Worm (Caenorhabditis elegans): ENCODE data around the gene Y57A10A.29.
"Not testable (repeated sequence)": the region's sequence is repeated elsewhere in the genome, so short reads cannot be mapped to it uniquely, and the experiment has no call there.

Y57A10A.29 gene

DNA sequence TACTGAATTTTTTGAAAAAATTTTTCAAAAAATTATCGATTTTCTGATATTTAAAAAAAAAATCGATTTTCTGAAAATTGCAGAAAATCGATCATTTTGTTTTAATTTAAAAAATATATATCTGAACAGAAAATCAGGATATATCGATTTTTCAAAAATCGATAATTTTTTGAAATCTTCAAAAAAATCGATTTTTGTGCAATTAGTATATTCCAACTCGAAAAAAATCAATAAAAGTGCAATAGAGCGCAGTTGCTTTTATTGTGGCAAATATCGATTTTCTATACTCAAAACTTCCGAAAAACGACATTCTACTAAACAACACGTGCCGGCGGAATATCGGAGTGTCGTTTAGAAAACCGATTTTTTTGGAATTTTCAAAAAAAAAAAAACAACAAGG lies 21.3 kb downstream of the Y57A10A.29 start:
- no peak for TF ChIP-seq sea-1 (GFP tag; conservative IDR thresholded peaks at IDR 0.05)
- TF ChIP-seq aly-1 (tag; optimal IDR thresholded peaks at IDR 0.05): no peak

DNA sequence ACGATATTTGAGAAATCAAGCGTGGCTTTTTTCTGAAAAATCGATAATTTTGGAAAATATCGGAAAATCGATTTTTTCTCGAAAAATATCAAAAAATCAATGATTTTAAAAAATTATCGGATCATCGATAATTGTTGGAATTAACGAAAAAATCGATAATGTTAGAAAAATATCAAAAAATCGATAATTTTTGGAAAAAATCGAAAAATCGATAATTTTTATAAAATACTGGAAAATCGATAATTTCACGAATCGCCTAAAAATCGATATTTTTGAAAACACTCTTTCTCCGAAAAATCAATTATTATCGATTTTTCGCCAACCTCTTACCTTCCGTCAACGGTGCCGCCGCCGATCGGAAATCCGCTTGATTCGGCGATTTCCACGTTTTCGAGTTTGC lies 21.9 kb downstream of the Y57A10A.29 start:
- TF ChIP-seq hmbx-1 (tag; optimal IDR thresholded peaks at IDR 0.05): no peak
- TF ChIP-seq B0310.2 (tag; optimal IDR thresholded peaks at IDR 0.05): no peak
- TF ChIP-seq ceh-13 (GFP tag; optimal IDR thresholded peaks at IDR 0.05): no peak
- TF ChIP-seq tbx-37 (GFP tag; conservative IDR thresholded peaks at IDR 0.05): no peak
- no peak for TF ChIP-seq tra-4 (tag; optimal IDR thresholded peaks at IDR 0.05)
- no peak for TF ChIP-seq hnd-1 (tag; optimal IDR thresholded peaks at IDR 0.05)
- TF ChIP-seq ets-7 (tag; optimal IDR thresholded peaks at IDR 0.05): no peak
- no peak for TF ChIP-seq pes-1 (GFP tag; IDR thresholded peaks at IDR 0.05)
- TF ChIP-seq flt-1 (GFP tag; IDR thresholded peaks at IDR 0.05): no peak

ce11 chrII:12302354-12302753 lies 23.0 kb downstream of the Y57A10A.29 start, which contains the start of gene C50E10.1:
C50E10.1 (minus strand) TSS chrII:12302454.
- TF ChIP-seq ama-1 (optimal IDR thresholded peaks at IDR 0.05) (no peak), B0310.2 (tag; optimal IDR thresholded peaks at IDR 0.05) (no peak), hmbx-1 (tag; optimal IDR thresholded peaks at IDR 0.05) (no peak), ets-7 (tag; optimal IDR thresholded peaks at IDR 0.05) (no peak), ceh-13 (GFP tag; optimal IDR thresholded peaks at IDR 0.05) (no peak), ceh-36 (tag; optimal IDR thresholded peaks at IDR 0.05) (no peak), aly-1 (tag; optimal IDR thresholded peaks at IDR 0.05) (no peak), scrt-1 (GFP tag; IDR thresholded peaks at IDR 0.05) (no peak), tbx-11 (GFP tag; IDR thresholded peaks at IDR 0.05) (no peak), pes-1 (GFP tag; IDR thresholded peaks at IDR 0.05) (no peak)

- TF ChIP-seq ets-7 (tag; optimal IDR thresholded peaks at IDR 0.05): no peak
- TF ChIP-seq flt-1 (GFP tag; IDR thresholded peaks at IDR 0.05): no peak
- TF ChIP-seq hmg-4 (GFP tag; optimal IDR thresholded peaks at IDR 0.05): no peak
- TF ChIP-seq hnd-1 (tag; optimal IDR thresholded peaks at IDR 0.05): no peak
- TF ChIP-seq B0310.2 (tag; optimal IDR thresholded peaks at IDR 0.05): no peak
These were observed 23.8 kb downstream of the Y57A10A.29 start, which contains the start of gene sre-50 for ce11 chrII:12303142-12303541. sre-50 (plus strand) TSS chrII:12303525.

DNA sequence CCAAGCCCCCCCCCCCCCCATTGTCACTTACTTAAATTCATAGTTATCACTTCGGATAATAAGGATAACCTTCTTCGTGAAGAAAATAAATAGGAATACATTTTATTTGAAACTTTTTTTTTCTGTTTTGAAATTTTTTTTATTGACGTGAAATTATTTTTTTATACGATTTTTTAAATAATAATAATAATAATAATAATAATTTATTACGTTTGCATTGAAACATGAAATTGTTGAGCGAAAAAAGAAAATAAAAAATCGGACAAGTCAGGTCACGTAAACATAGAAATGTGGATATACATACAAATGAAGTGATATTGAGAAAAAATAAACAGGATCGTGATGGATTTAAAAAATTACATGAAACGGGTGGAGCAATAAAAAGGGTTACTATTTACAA lies 30.3 kb downstream of the Y57A10A.29 start, which contains the start of gene C50E10.2:
Gene C50E10.2, minus strand, starts transcription at position 101 of the 400 bp plus-strand sequence.
- no peak for TF ChIP-seq ceh-36 (tag; optimal IDR thresholded peaks at IDR 0.05)
- TF ChIP-seq B0310.2 (tag; optimal IDR thresholded peaks at IDR 0.05): no peak
- TF ChIP-seq flt-1 (GFP tag; IDR thresholded peaks at IDR 0.05): no peak
- TF ChIP-seq tbx-37 (GFP tag; conservative IDR thresholded peaks at IDR 0.05): no peak
- no peak for TF ChIP-seq pes-1 (GFP tag; IDR thresholded peaks at IDR 0.05)
- no peak for TF ChIP-seq hmg-4 (GFP tag; optimal IDR thresholded peaks at IDR 0.05)
- TF ChIP-seq sea-1 (GFP tag; conservative IDR thresholded peaks at IDR 0.05): no peak
- no peak for TF ChIP-seq F13C5.2 (tag; optimal IDR thresholded peaks at IDR 0.05)
- TF ChIP-seq hmbx-1 (tag; optimal IDR thresholded peaks at IDR 0.05): no peak
- TF ChIP-seq hnd-1 (tag; optimal IDR thresholded peaks at IDR 0.05): no peak

DNA sequence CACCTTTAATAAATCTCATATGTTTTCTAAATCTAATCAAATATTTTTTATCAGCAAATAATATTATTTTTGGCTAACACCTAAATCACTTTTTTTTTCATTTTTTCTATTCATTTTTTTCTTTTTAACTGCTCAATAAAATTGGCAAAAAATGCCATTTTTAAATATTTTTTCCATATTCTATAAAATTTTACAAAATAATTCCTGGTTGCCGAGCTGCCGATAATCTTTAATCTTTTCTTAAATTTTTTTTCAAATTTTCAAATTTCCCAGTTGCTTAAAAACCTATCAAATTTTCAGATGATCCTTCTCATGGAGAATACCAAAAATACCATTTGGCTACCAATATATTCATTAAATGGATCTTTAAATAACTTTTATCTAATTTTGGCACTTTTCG lies 32.2 kb downstream of the Y57A10A.29 start, which contains the start of gene sre-51:
Gene sre-51, plus strand, starts transcription at position 301 of the 400 bp plus-strand sequence.
- no peak for TF ChIP-seq tra-4 (tag; optimal IDR thresholded peaks at IDR 0.05)
- TF ChIP-seq tbx-11 (GFP tag; IDR thresholded peaks at IDR 0.05): no peak
- no peak for TF ChIP-seq hmbx-1 (tag; optimal IDR thresholded peaks at IDR 0.05)
- no peak for TF ChIP-seq B0310.2 (tag; optimal IDR thresholded peaks at IDR 0.05)
- TF ChIP-seq pes-1 (GFP tag; IDR thresholded peaks at IDR 0.05): no peak
- no peak for TF ChIP-seq ceh-36 (tag; optimal IDR thresholded peaks at IDR 0.05)
- TF ChIP-seq aly-1 (tag; optimal IDR thresholded peaks at IDR 0.05): no peak
- TF ChIP-seq scrt-1 (GFP tag; IDR thresholded peaks at IDR 0.05): no peak
- TF ChIP-seq ama-1 (optimal IDR thresholded peaks at IDR 0.05): no peak
- no peak for TF ChIP-seq hnd-1 (tag; optimal IDR thresholded peaks at IDR 0.05)
- no peak for TF ChIP-seq sea-1 (GFP tag; conservative IDR thresholded peaks at IDR 0.05)
- TF ChIP-seq ceh-13 (GFP tag; optimal IDR thresholded peaks at IDR 0.05): no peak
- no peak for TF ChIP-seq F13C5.2 (tag; optimal IDR thresholded peaks at IDR 0.05)
- TF ChIP-seq flt-1 (GFP tag; IDR thresholded peaks at IDR 0.05): no peak
- no peak for TF ChIP-seq tbx-37 (GFP tag; conservative IDR thresholded peaks at IDR 0.05)
- no peak for TF ChIP-seq ets-7 (tag; optimal IDR thresholded peaks at IDR 0.05)
- no peak for TF ChIP-seq hmg-4 (GFP tag; optimal IDR thresholded peaks at IDR 0.05)

ce11 chrII:12318541-12318940 lies 39.2 kb downstream of the Y57A10A.29 start, which contains the start of gene sre-49:
sre-49 (plus strand) TSS chrII:12318841.
- not testable (repeated sequence) for TF ChIP-seq B0310.2 (tag; optimal IDR thresholded peaks at IDR 0.05); tbx-11 (GFP tag; IDR thresholded peaks at IDR 0.05); F13C5.2 (tag; optimal IDR thresholded peaks at IDR 0.05)

DNA sequence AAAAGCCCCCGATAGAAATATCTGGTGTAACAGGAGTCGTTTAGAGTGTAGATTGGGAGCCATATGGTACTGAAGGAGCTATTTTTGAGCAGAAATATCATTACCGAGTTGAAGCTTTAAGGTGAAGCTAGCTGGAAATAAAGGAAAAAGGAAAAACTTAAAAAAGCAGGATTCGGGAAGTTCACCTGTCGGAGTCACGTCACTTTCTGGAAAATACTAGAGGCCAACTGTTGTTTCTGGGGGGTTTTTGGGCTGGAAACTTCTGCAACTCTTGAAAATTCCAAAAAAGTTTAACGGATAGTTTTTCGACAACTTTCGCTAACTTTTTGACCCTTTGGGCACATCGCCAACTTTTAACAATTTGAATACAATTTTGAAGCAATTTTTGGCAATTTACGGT lies 43.9 kb downstream of the Y57A10A.29 start, which contains the start of gene sre-53:
Gene sre-53, minus strand, starts transcription at position 101 of the 400 bp plus-strand sequence.
- TF ChIP-seq hnd-1 (tag; optimal IDR thresholded peaks at IDR 0.05) (no peak), tbx-11 (GFP tag; IDR thresholded peaks at IDR 0.05) (no peak), ceh-13 (GFP tag; optimal IDR thresholded peaks at IDR 0.05) (no peak), F13C5.2 (tag; optimal IDR thresholded peaks at IDR 0.05) (no peak), hmg-4 (GFP tag; optimal IDR thresholded peaks at IDR 0.05) (no peak), sea-1 (GFP tag; conservative IDR thresholded peaks at IDR 0.05) (no peak), ets-7 (tag; optimal IDR thresholded peaks at IDR 0.05) (no peak)

- TF ChIP-seq aly-1 (tag; optimal IDR thresholded peaks at IDR 0.05): no peak
- TF ChIP-seq scrt-1 (GFP tag; IDR thresholded peaks at IDR 0.05): no peak
- no peak for TF ChIP-seq B0310.2 (tag; optimal IDR thresholded peaks at IDR 0.05)
- TF ChIP-seq hnd-1 (tag; optimal IDR thresholded peaks at IDR 0.05): no peak
- TF ChIP-seq tbx-11 (GFP tag; IDR thresholded peaks at IDR 0.05): no peak
- TF ChIP-seq ets-7 (tag; optimal IDR thresholded peaks at IDR 0.05): no peak
- no peak for TF ChIP-seq tbx-37 (GFP tag; conservative IDR thresholded peaks at IDR 0.05)
These were observed 44.8 kb downstream of the Y57A10A.29 start, which contains the start of gene sre-56 for ce11 chrII:12324159-12324558. sre-56 (plus strand) TSS chrII:12324459.
